Worm (Caenorhabditis elegans): Measurements from ENCODE around the gene srx-58.

DNA sequence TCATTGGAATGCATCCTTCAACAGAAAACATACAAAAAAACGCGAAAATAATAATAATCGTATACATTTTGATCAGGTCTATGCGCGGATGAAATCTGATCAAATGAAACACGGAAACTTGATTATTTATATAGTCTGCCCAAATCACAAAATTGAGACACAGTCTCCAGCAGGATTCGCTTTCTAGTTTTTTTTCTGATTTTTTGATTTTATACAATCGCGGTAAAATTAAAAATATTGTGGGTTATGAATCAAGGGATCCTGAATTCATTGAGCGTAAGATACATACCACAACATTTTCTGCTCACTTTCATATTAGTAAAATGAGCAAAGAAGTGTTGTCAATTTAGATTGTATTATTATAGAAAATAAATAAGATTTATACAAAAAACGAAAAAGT lies 3.4 kb upstream of the srx-58 start, which contains the start of gene clec-230:
- TF ChIP-seq ama-1 (optimal IDR thresholded peaks at IDR 0.05) (no peak), ama-1 (GFP tag; optimal IDR thresholded peaks at IDR 0.05) (no peak), pha-4 (tag; optimal IDR thresholded peaks at IDR 0.05) (no peak), sea-2 (GFP tag; IDR thresholded peaks at IDR 0.05) (no peak)

All from whole organism, young adult.